Fruit fly (Drosophila melanogaster): ENCODE measurements around the gene CG5961.
"Not testable (repeated sequence)": the region's sequence is repeated elsewhere in the genome, so short reads cannot be mapped to it uniquely, and the experiment has no call there.

Gene CG5961

DNA sequence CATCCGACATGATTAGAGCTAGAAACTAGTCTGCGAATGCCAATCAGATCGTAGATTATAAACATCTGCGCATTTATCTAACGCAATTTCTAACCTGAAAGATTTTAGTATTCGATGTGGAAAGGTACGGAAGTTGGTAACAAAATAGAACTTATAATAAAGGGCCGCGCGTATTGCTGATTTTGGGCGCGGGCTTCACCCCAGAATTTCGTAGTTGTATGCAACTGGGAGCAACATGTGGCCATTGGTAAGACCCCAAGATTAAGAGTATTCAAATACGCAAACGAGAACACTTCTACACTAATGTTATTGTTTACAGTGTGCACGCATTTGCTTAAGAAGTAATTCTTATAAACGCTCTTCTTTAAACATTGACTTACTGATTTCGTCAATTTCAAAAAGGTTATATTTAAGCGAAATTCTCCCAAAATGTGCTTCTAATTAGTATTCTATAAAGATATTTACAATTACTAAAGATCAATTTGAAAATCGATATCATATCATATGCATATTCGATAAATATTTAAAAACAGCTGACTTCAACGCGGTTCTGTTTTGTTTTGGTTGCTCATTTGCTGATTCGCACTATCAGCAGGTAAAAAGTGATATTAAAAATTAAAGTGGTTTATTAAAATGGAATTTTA lies at the start of gene CG5961, which contains the start of gene Polr3C:
TSS of gene CG5961 (minus strand) at position 416 of the 644 bp plus-strand sequence.
TSS of gene Polr3C (plus strand) at position 536 of the 644 bp plus-strand sequence.
- no peak for TF ChIP-seq noc (tag; optimal IDR thresholded peaks at IDR 0.05)

DNA sequence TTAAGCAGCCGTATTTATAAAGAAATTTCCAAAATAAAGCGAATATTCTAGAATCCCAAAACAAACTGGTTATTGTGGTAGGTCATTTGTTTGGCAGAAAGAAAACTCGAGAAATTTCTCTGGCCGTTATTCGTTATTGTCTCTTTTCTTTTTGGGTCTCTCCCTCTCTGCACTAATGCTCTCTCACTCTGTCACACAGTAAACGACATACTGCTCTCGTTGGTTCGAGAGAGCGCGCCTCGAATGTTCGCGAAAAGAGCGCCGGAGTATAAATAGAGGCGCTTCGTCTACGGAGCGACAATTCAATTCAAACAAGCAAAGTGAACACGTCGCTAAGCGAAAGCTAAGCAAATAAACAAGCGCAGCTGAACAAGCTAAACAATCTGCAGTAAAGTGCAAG lies 48.7 kb upstream of the CG5961 start, which contains the start of gene Hsp70Bc:
TSS of gene Hsp70Bc (plus strand) at position 301 of the 400 bp plus-strand sequence.
- TF ChIP-seq noc (tag; optimal IDR thresholded peaks at IDR 0.05), result not testable (repeated sequence)

DNA sequence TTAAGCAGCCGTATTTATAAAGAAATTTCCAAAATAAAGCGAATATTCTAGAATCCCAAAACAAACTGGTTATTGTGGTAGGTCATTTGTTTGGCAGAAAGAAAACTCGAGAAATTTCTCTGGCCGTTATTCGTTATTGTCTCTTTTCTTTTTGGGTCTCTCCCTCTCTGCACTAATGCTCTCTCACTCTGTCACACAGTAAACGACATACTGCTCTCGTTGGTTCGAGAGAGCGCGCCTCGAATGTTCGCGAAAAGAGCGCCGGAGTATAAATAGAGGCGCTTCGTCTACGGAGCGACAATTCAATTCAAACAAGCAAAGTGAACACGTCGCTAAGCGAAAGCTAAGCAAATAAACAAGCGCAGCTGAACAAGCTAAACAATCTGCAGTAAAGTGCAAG lies 45.4 kb upstream of the CG5961 start, which contains the start of gene Hsp70Bb:
TSS of gene Hsp70Bb (plus strand) at position 301 of the 400 bp plus-strand sequence.
- not testable (repeated sequence) for TF ChIP-seq noc (tag; optimal IDR thresholded peaks at IDR 0.05)

DNA sequence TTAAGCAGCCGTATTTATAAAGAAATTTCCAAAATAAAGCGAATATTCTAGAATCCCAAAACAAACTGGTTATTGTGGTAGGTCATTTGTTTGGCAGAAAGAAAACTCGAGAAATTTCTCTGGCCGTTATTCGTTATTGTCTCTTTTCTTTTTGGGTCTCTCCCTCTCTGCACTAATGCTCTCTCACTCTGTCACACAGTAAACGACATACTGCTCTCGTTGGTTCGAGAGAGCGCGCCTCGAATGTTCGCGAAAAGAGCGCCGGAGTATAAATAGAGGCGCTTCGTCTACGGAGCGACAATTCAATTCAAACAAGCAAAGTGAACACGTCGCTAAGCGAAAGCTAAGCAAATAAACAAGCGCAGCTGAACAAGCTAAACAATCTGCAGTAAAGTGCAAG lies 42.1 kb upstream of the CG5961 start, which contains the start of gene Hsp70Bbb:
TSS of gene Hsp70Bbb (plus strand) at position 301 of the 400 bp plus-strand sequence.
- TF ChIP-seq noc (tag; optimal IDR thresholded peaks at IDR 0.05), result not testable (repeated sequence)

DNA sequence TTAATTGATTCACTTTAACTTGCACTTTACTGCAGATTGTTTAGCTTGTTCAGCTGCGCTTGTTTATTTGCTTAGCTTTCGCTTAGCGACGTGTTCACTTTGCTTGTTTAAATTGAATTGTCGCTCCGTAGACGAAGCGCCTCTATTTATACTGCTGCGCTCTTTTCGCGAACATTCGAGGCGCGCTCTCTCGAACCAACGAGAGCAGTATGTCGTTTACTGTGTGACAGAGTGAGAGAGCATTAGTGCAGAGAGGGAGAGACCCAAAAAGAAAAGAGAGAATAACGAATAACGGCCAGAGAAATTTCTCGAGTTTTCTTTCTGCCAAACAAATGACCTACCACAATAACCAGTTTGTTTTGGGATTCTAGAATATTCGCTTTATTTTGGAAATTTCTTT lies 7.6 kb upstream of the CG5961 start, which contains the start of gene Hsp70Ba:
TSS of gene Hsp70Ba (minus strand) at position 102 of the 400 bp plus-strand sequence.
- TF ChIP-seq noc (tag; optimal IDR thresholded peaks at IDR 0.05), result not testable (repeated sequence)

DNA sequence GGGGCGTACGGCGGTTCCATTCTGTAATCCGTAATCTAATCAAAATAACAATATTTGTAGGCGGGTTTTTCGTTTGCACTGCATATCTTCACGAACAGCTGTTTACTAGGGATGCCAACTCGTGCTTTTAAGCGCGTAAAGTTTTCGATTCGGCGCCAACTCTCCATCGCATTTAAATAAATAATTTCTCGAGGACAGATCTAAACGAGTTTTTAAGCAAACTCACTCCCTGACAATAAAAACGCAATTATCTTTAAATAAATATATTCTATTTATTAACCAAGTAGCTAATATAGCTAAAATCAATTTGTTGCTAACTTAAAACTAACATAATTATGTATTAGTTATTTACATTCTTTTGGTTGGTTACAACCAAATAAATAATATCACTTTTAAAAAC lies 5.1 kb upstream of the CG5961 start, which contains the start of gene CG5608:
TSS of gene CG5608 (minus strand) at position 101 of the 400 bp plus-strand sequence.
- not testable (repeated sequence) for TF ChIP-seq noc (tag; optimal IDR thresholded peaks at IDR 0.05)

DNA sequence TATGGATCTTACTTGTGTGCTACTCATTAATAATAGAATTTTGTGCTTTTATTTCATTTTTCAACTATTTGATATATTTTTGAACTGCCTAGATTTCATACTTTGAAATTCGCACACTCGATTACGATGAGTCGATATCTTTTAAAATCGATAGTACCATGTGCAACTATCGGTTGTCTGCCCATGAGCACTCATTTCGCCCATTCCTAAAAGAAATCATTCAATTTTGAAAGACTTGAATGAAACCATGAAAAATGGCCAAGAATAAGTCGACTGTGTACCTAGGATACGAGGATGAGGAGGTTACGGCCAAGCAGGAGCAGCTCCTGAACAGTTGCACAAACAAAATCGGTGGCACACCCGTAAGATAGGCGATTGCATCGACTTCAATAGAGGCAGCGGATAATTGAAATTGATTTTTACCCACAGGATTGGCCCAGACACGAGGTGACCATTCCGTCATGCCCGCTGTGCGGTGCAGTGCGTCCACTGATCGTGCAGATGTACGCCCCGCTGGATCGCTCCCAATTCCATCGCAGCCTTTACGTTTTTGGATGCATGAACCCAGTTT lies 3.6 kb downstream of the CG5961 start, which contains the start of gene trus:
TSS of gene trus (plus strand) at position 204 of the 571 bp plus-strand sequence.
- no peak for TF ChIP-seq noc (tag; optimal IDR thresholded peaks at IDR 0.05)

DNA sequence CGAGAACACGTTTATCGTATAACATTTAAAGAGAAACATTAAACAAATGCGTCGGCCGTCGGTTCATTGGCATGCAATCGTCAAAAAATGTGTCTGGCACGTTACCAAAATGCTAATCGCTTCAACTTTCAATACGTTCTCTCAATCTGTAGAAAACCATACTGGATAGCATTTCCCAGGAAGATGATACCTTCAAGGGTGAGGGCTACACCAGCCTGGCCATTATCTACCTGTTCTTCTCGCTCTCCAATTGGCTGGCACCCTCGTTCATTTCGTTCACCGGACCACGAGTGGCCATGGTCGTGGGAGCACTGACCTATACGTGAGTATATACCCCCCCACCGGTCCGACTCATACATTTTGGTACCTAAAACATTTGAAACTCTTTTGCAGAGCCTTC lies 5.6 kb downstream of the CG5961 start:
- no peak for TF ChIP-seq noc (tag; optimal IDR thresholded peaks at IDR 0.05)

DNA sequence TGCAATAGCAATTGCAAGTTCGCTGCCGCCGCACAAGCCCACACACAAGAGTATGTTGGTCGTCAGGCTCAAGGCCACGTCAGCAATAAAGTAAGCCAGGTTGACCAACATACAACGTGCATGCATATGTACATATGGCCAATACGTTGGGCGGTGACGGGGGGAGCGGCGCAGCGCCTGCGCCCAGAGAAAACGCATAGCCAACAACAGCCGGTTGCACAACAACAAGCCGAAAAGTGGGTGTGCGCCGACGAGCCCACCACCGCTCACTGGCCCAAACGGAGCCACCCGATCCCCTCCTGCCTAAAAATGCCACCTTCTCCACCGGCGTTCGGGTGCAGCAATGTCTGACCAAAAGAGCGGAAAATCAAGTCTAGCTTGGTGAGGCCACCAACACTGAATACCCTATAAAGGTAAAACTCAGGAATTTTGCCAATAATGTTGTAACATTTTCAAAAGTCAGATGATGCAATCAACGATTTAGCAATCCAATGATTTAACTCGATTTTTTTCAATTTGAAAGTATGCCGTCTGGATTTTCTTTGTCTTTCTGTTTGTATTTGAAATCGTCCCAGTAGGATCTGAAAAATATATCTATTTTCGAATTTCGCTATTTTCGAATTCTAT lies 8.1 kb downstream of the CG5961 start, which contains the start of gene CG5509:
TSS of gene CG5509 (plus strand) at position 577 of the 627 bp plus-strand sequence.
- TF ChIP-seq noc (tag; optimal IDR thresholded peaks at IDR 0.05), result no peak

DNA sequence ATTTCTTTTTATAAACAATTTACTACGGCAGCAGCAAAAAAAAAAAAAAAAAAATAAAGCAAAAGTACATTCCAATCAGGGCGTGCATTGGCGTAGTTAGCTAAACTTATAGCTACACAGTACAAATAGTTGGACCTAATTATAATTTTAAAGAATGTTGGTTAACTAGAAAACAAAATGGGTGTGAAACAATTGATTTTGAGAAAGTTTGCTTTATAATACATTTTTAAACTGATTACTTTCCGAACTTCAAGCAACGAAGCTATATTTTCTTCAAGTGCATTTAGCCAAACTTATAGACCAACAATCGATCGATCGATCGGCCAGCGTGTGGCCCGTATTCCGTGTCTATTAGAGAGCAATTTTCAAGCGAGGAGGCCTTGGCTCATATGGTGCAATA lies 8.7 kb downstream of the CG5961 start:
- no peak for TF ChIP-seq noc (tag; optimal IDR thresholded peaks at IDR 0.05)

DNA sequence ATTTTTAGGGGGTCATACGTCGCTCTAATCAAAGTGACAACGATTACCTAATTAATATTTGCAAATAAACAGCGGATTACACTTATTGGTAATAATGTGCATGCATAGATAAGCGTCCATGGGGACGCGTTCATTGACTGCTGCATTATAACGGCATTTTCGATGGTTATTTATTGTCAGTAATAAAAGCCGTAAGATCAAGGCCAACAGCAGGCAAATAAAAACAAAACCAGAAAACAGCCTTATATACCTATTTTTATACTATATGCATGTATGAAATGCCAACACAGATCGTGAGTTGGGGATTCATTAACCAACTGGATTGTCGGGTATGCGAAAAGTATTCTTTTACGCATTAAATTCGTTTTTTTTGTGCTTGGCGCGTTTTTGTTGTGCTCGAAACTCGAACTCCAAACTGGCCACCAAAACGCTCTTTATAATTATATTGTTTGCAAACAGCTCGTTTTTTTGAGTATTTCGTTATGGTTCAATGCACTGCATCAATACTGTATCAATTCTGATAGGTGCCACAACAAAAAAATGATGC lies 9.3 kb downstream of the CG5961 start:
- TF ChIP-seq noc (tag; optimal IDR thresholded peaks at IDR 0.05), result no peak

DNA sequence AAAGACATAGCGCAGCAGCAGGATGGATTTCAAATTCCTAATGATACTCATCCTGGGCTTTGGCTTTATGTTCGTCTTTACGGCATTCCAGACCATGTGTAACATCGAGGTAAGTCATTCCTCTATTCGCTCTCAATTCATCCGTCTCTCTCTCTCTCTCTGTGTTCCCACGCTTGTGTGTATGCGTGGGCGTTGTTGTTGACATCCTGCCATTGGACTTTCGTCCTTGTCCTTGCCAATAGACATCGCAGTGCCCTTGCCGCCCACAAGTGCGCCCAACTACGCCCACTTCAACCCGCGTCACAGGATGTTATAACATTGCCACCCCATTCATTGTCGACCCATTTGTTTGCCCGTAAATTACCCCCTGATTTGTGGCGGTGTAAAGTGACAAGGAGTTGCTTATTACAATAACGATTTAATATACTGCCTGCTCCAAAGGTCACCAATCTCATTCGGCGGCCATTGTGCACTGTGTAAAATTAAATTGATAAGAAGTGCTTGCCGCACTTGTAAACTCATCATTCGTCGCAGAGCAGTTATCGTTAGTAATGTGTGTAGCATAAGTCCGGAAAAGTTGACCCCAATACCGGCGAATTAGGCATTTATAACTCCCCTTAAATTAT lies 10.4 kb downstream of the CG5961 start:
- TF ChIP-seq noc (tag; optimal IDR thresholded peaks at IDR 0.05), result no peak

DNA sequence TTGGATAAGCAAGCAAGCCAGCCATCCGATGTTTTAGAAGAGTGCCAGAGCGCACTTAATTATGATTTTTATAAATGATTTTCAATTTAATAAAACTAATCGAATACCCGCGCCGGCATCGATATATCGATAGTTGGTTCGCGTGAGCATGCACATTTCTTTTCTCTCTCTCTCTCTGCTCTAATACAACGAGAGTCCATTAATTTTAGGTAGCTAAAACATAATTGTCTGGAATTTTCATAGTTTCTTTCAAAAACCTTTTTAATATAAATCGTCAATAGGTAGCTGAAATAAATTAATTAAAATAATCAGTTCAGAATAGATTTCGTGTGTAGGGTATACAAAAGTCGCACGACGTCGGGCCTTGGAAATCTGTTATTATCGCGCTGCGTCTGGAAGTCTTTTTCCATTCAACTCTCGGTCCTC lies 11.2 kb downstream of the CG5961 start, which contains the start of gene CG18549:
TSS of gene CG18549 (plus strand) at position 408 of the 426 bp plus-strand sequence.
- TF ChIP-seq noc (tag; optimal IDR thresholded peaks at IDR 0.05), result peak; percentile 99

DNA sequence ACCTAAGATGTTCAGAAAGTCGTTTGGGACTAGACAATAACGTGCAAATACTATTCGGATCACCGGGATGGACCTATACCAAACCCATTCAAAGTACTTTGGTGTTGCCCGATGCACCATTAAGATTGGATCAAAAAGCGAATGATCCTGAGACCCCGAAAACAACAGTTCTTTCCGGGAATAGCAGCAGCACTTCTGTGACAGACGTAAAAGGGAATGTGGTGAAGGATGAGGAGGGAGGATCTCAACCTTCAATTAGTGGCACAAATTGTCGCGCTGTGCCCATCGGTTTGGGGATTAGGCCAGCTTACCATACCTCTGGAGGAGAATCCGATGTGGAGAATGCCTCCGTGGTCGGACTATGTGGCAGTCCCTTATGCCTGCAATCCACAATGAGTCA lies 11.8 kb downstream of the CG5961 start:
- TF ChIP-seq noc (tag; optimal IDR thresholded peaks at IDR 0.05), result no peak

DNA sequence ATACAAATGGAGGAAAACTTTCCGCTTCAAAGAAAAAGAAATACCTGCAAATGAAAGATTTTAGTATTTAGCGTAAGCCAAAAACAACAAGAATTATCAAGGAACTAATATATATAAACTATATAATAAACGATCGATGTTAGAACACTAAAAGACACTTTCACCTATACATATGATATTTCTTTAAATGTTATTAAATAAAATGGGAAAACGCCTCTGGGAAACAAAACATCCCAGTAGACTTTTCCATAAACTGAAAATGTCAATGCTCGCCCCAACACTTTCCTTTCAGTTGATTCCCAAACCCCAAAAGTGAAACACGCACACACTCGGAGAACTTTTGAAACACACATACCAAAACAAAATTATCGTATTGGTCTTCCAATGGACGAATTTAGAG lies 12.7 kb downstream of the CG5961 start, which contains the start of gene vrs:
TSS of gene vrs (plus strand) at position 301 of the 400 bp plus-strand sequence.
- no peak for TF ChIP-seq noc (tag; optimal IDR thresholded peaks at IDR 0.05)
